Fruit fly (Drosophila melanogaster): ENCODE data around the gene CG34126.
A peak's percentile ranks its signal among the peaks of the same experiment; 100 is the strongest.

CG34126 gene

dm6 chr2L:4997401-4998259 is 16.2 kb downstream of the CG34126 start (continued):
- TF ChIP-seq salr (GFP tag; optimal IDR thresholded peaks at IDR 0.05): peak; percentile 98 to 99
- TF ChIP-seq CG11902 (GFP tag; optimal IDR thresholded peaks at IDR 0.05): peak; percentile 99
- TF ChIP-seq Ets96B (tag; optimal IDR thresholded peaks at IDR 0.05): peak; percentile 99
- TF ChIP-seq CG9139 (GFP tag; optimal IDR thresholded peaks at IDR 0.05): peak; percentile 96
- peak; percentile 100 for TF ChIP-seq svp (GFP tag)
- peak; percentile 99 for TF ChIP-seq lz (GFP tag; optimal IDR thresholded peaks at IDR 0.05)
- peak; percentile 99 for TF ChIP-seq CG1621 (tag; optimal IDR thresholded peaks at IDR 0.05)
- peak; percentile 99 for TF ChIP-seq Ets21C (GFP tag; optimal IDR thresholded peaks at IDR 0.05)
- peak; percentile 99 for TF ChIP-seq Gug (GFP tag; IDR thresholded peaks at IDR 0.05)
- peak; percentile 99 for TF ChIP-seq Smox (GFP tag; optimal IDR thresholded peaks at IDR 0.05)

- TF ChIP-seq Sox14 (GFP tag; optimal IDR thresholded peaks at IDR 0.05): no peak
- TF ChIP-seq CG15336 (GFP tag; IDR thresholded peaks at IDR 0.05): no peak
- TF ChIP-seq CG7368 (GFP tag; optimal IDR thresholded peaks at IDR 0.05): no peak
- TF ChIP-seq acj6 (GFP tag; optimal IDR thresholded peaks at IDR 0.05): no peak
- TF ChIP-seq Sox102F (GFP tag; optimal IDR thresholded peaks at IDR 0.05): no peak
- no peak for TF ChIP-seq CG3032 (tag; optimal IDR thresholded peaks at IDR 0.05)
- no peak for TF ChIP-seq CG10669 (GFP tag; optimal IDR thresholded peaks at IDR 0.05)
- no peak for TF ChIP-seq spab (GFP tag; optimal IDR thresholded peaks at IDR 0.05)
- TF ChIP-seq CG34406 (GFP tag; optimal IDR thresholded peaks at IDR 0.05): no peak
- TF ChIP-seq Smox (GFP tag; optimal IDR thresholded peaks at IDR 0.05): no peak
- no peak for TF ChIP-seq Met (GFP tag; optimal IDR thresholded peaks at IDR 0.05)
- TF ChIP-seq Hr39 (GFP tag; optimal IDR thresholded peaks at IDR 0.05): no peak
- TF ChIP-seq CG11902 (GFP tag; optimal IDR thresholded peaks at IDR 0.05): no peak
- no peak for TF ChIP-seq CG11294 (GFP tag; IDR thresholded peaks at IDR 0.05)
- TF ChIP-seq CG6163 (GFP tag; IDR thresholded peaks at IDR 0.05): no peak
- TF ChIP-seq salr (GFP tag; optimal IDR thresholded peaks at IDR 0.05): no peak
- no peak for TF ChIP-seq topi (GFP tag; optimal IDR thresholded peaks at IDR 0.05)
- TF ChIP-seq Hr38 (GFP tag; optimal IDR thresholded peaks at IDR 0.05): no peak
- no peak for TF ChIP-seq CG3919 (GFP tag; optimal IDR thresholded peaks at IDR 0.05)
Measured at dm6 chr2L:4998260-4998560, 16.8 kb downstream of the CG34126 start.

- TF ChIP-seq Eip78C (GFP tag): peak; percentile 19
- TF ChIP-seq CG16779 (tag; optimal IDR thresholded peaks at IDR 0.05): no peak
Measured at dm6 chr2L:4998571-4999191, 17.3 kb downstream of the CG34126 start.

- TF ChIP-seq CG15336 (GFP tag; IDR thresholded peaks at IDR 0.05): peak; percentile 76; the same call in 1 of the 2 replicates
- TF ChIP-seq CG6854 (GFP tag; optimal IDR thresholded peaks at IDR 0.05): no peak
- TF ChIP-seq CG10631 (GFP tag; optimal IDR thresholded peaks at IDR 0.05): peak; percentile 74
- TF ChIP-seq Sox102F (GFP tag; optimal IDR thresholded peaks at IDR 0.05): peak; percentile 59
- peak; percentile 87 for TF ChIP-seq Hr4 (GFP tag; optimal IDR thresholded peaks at IDR 0.05)
- peak; percentile 56 for TF ChIP-seq CG16779 (tag; optimal IDR thresholded peaks at IDR 0.05)
- peak; percentile 57 for TF ChIP-seq fd59A (GFP tag; optimal IDR thresholded peaks at IDR 0.05)
- TF ChIP-seq CG6276 (GFP tag; optimal IDR thresholded peaks at IDR 0.05): peak; percentile 73
- TF ChIP-seq Sox14 (GFP tag; optimal IDR thresholded peaks at IDR 0.05): peak; percentile 71
- peak; percentile 61 for TF ChIP-seq esn (GFP tag; optimal IDR thresholded peaks at IDR 0.05)
- peak; percentile 68 for TF ChIP-seq cyc (GFP tag; optimal IDR thresholded peaks at IDR 0.05)
- TF ChIP-seq spab (GFP tag; optimal IDR thresholded peaks at IDR 0.05): peak; percentile 64
- peak; percentile 90 for TF ChIP-seq Eip78C (GFP tag)
- peak; percentile 59 for TF ChIP-seq CG3032 (tag; optimal IDR thresholded peaks at IDR 0.05)
- TF ChIP-seq achi (GFP tag; optimal IDR thresholded peaks at IDR 0.05): peak; percentile 78
- TF ChIP-seq Sox15 (GFP tag; optimal IDR thresholded peaks at IDR 0.05): peak; percentile 54
- peak; percentile 74 for TF ChIP-seq CG31627 (GFP tag; optimal IDR thresholded peaks at IDR 0.05)
- peak; percentile 76 for TF ChIP-seq pdm3 (GFP tag; optimal IDR thresholded peaks at IDR 0.05)
- peak; percentile 38 for TF ChIP-seq CG11902 (GFP tag; optimal IDR thresholded peaks at IDR 0.05)
- TF ChIP-seq Lpt (GFP tag; optimal IDR thresholded peaks at IDR 0.05): peak; percentile 60
- peak; percentile 46 for TF ChIP-seq dac (GFP tag; optimal IDR thresholded peaks at IDR 0.05)
- TF ChIP-seq Gug (GFP tag; IDR thresholded peaks at IDR 0.05): peak; percentile 77
- peak; percentile 77 for TF ChIP-seq acj6 (GFP tag; optimal IDR thresholded peaks at IDR 0.05)
- no peak for TF ChIP-seq CG9139 (GFP tag; optimal IDR thresholded peaks at IDR 0.05)
- TF ChIP-seq Ets21C (GFP tag; optimal IDR thresholded peaks at IDR 0.05): peak; percentile 55
- peak; percentile 78 for TF ChIP-seq OdsH (GFP tag; optimal IDR thresholded peaks at IDR 0.05)
- peak; percentile 34 for TF ChIP-seq CG6792 (GFP tag; optimal IDR thresholded peaks at IDR 0.05)
Measured at dm6 chr2L:4999389-5000032, 18.1 kb downstream of the CG34126 start.

All from whole organism, prepupa.